Fruit fly (Drosophila melanogaster) whole organism, embryonic: Measurements from ENCODE around the gene Ndae1.

Experiments
- Bdp1 ChIP-seq: fragments of 200-800 bp; sonication (Bioruptor generic); optimal IDR thresholded peaks from 3 replicates; lab custom pipeline; 2016; ENCODE audit warnings: missing biosample characterization, missing genetic modification characterization
- Bteb2 ChIP-seq: fragments of 200-800 bp; sonication (Bioruptor generic); optimal IDR thresholded peaks from 2 replicates; lab custom pipeline; 2016; ENCODE audit warnings: missing biosample characterization, missing genetic modification characterization
- CG10321 ChIP-seq: fragments of 200-800 bp; sonication (Bioruptor generic); IDR thresholded peaks from 2 replicates; pipeline ENCODE4 v1.3.6; 2022; ENCODE audit warnings: missing biosample characterization, missing genetic modification characterization
- CG12769 ChIP-seq: fragments of 200-800 bp; sonication (Bioruptor generic); optimal IDR thresholded peaks from 2 replicates; lab custom pipeline; 2019; ENCODE audit warnings: missing biosample characterization, mild to moderate bottlenecking, missing genetic modification characterization, moderate library complexity
- CG13894 ChIP-seq: fragments of 200-800 bp; sonication (Bioruptor generic); optimal IDR thresholded peaks from 3 replicates; lab custom pipeline; 2018; ENCODE audit warnings: missing biosample characterization, mild to moderate bottlenecking, missing genetic modification characterization, moderate library complexity
- CG15514 ChIP-seq: fragments of 200-800 bp; sonication (Bioruptor generic); optimal IDR thresholded peaks from 3 replicates; lab custom pipeline; 2017; ENCODE audit warnings: missing biosample characterization, missing genetic modification characterization, mild to moderate bottlenecking, moderate library complexity, missing genetic modification reagents
- CG1603 ChIP-seq: fragments of 200-800 bp; sonication (Bioruptor generic); optimal IDR thresholded peaks from 2 replicates; lab custom pipeline; 2019; ENCODE audit warnings: missing biosample characterization, mild to moderate bottlenecking, missing genetic modification characterization, moderate library complexity
- CG17802 ChIP-seq: fragments of 200-800 bp; sonication (Bioruptor generic); optimal IDR thresholded peaks from 2 replicates; lab custom pipeline; 2018; ENCODE audit warnings: missing biosample characterization, mild to moderate bottlenecking, missing genetic modification characterization, moderate library complexity
- CG18262 ChIP-seq: fragments of 200-800 bp; optimal IDR thresholded peaks from 3 replicates; lab custom pipeline; 2019; ENCODE audit warnings: missing biosample characterization, mild to moderate bottlenecking, missing genetic modification characterization, moderate library complexity
- CG30403 ChIP-seq: fragments of 200-800 bp; sonication (Bioruptor generic); optimal IDR thresholded peaks from 3 replicates; lab custom pipeline; 2016; ENCODE audit warnings: missing biosample characterization, missing genetic modification characterization
- CG32767 ChIP-seq: fragments of 200-800 bp; sonication (Bioruptor generic); IDR thresholded peaks from 2 replicates; pipeline ENCODE4 v1.3.6; 2022; ENCODE audit warnings: missing biosample characterization, missing genetic modification characterization
- CG3838 ChIP-seq: fragments of 200-800 bp; sonication (Bioruptor generic); optimal IDR thresholded peaks from 3 replicates; lab custom pipeline; 2016; ENCODE audit warnings: missing biosample characterization, missing genetic modification characterization
- CG4424 ChIP-seq: fragments of 200-800 bp; sonication (Bioruptor generic); optimal IDR thresholded peaks from 3 replicates; lab custom pipeline; 2016; ENCODE audit warnings: missing biosample characterization, missing genetic modification characterization
- CG8478 ChIP-seq: fragments of >200 bp; optimal IDR thresholded peaks from 2 replicates; lab custom pipeline; 2018
- CG8944 ChIP-seq: fragments of 200-800 bp; sonication (Bioruptor generic); optimal IDR thresholded peaks from 3 replicates; lab custom pipeline; 2016; ENCODE audit warnings: missing biosample characterization, missing genetic modification characterization
- CTCF ChIP-seq: fragments of 200-800 bp; sonication (Bioruptor generic); optimal IDR thresholded peaks from 2 replicates; lab custom pipeline; 2017; ENCODE audit warnings: missing biosample characterization, mild to moderate bottlenecking, missing genetic modification characterization, moderate library complexity
- Chrac-16 ChIP-seq: fragments of 200-800 bp; sonication (Bioruptor generic); optimal IDR thresholded peaks from 3 replicates; lab custom pipeline; 2016; ENCODE audit warnings: missing biosample characterization, missing genetic modification characterization
- Dll ChIP-seq: fragments of 200-800 bp; sonication (Bioruptor generic); IDR thresholded peaks from 4 replicates; pipeline ENCODE4 v1.3.6; 2022; ENCODE audit warnings: missing biosample characterization, missing genetic modification characterization; ENCODE audit not compliant: partially characterized antibody
- Ets97D ChIP-seq: fragments of 200-800 bp; sonication (Bioruptor generic); optimal IDR thresholded peaks from 3 replicates; lab custom pipeline; 2016; ENCODE audit warnings: missing biosample characterization, missing genetic modification characterization
- Fer1 ChIP-seq: fragments of 200-800 bp; sonication (Bioruptor generic); optimal IDR thresholded peaks from 2 replicates; lab custom pipeline; 2017; ENCODE audit warnings: missing biosample characterization, mild to moderate bottlenecking, missing genetic modification characterization
- H15 ChIP-seq: fragments of 200-800 bp; sonication (Bioruptor generic); IDR thresholded peaks from 3 replicates; pipeline ENCODE4 v1.3.6; 2022; ENCODE audit warnings: missing biosample characterization, missing genetic modification characterization
- Hand ChIP-seq: fragments of 200-800 bp; sonication (Bioruptor generic); optimal IDR thresholded peaks from 2 replicates; lab custom pipeline; 2017; ENCODE audit warnings: mild to moderate bottlenecking, missing biosample characterization, missing genetic modification reagents, missing genetic modification characterization
- Hr51 ChIP-seq, 2 experiments: fragments of 200-800 bp; sonication (Bioruptor generic); optimal IDR thresholded peaks; 2 replicates in 1 of 2; 3 replicates in 1 of 2; lab custom pipeline; 2016 to 2018; ENCODE audit warnings: missing biosample characterization in 2 of 2, missing genetic modification characterization in 2 of 2, mild to moderate bottlenecking in 1 of 2, moderate library complexity in 1 of 2
- Lpt ChIP-seq: fragments of >200 bp; optimal IDR thresholded peaks from 2 replicates; lab custom pipeline; 2018; ENCODE audit warnings: missing biosample characterization, missing genetic modification characterization
- NC2β ChIP-seq: fragments of 200-800 bp; sonication (Bioruptor generic); optimal IDR thresholded peaks from 2 replicates; lab custom pipeline; 2016; ENCODE audit warnings: missing biosample characterization, missing genetic modification characterization
- Stat92E ChIP-seq, 3 experiments: fragments of >200 bp in 2 of 3; fragments of 200-800 bp in 1 of 3; sonication (Bioruptor generic) in 1 of 3; optimal IDR thresholded peaks; 2 replicates each; lab custom pipeline; 2017 to 2019; ENCODE audit warnings: missing biosample characterization in 3 of 3, missing genetic modification characterization in 3 of 3, mild to moderate bottlenecking in 1 of 3, moderate library complexity in 1 of 3
- aop ChIP-seq: fragments of 200-800 bp; sonication (Bioruptor generic); IDR thresholded peaks from 2 replicates; pipeline ENCODE4 v1.3.6; 2022; ENCODE audit warnings: missing biosample characterization, missing genetic modification characterization
- ase ChIP-seq: fragments of 200-800 bp; sonication (Bioruptor generic); IDR thresholded peaks from 3 replicates; pipeline ENCODE4 v1.3.6; 2022; ENCODE audit warnings: missing biosample characterization, missing genetic modification characterization
- bsh ChIP-seq, 2 experiments: fragments of 200-800 bp; sonication (Bioruptor generic); optimal IDR thresholded peaks; 2 replicates each; lab custom pipeline; 2017 to 2018; ENCODE audit warnings: mild to moderate bottlenecking in 2 of 2, missing biosample characterization in 2 of 2, missing genetic modification characterization in 2 of 2, moderate library complexity in 1 of 2
- btn ChIP-seq: fragments of 200-800 bp; sonication (Bioruptor generic); optimal IDR thresholded peaks from 2 replicates; lab custom pipeline; 2016; ENCODE audit warnings: missing biosample characterization, missing genetic modification characterization
- cas ChIP-seq: fragments of 200-800 bp; sonication (Bioruptor generic); IDR thresholded peaks from 2 replicates; pipeline ENCODE4 v1.3.6; 2022; ENCODE audit warnings: missing biosample characterization, missing genetic modification characterization
- chinmo ChIP-seq: fragments of 200-800 bp; sonication (Bioruptor generic); IDR thresholded peaks from 4 replicates; pipeline ENCODE4 v1.3.6; 2022; ENCODE audit warnings: missing biosample characterization, missing genetic modification characterization; ENCODE audit not compliant: partially characterized antibody
- chm ChIP-seq: fragments of 200-800 bp; sonication (Bioruptor generic); IDR thresholded peaks from 2 replicates; pipeline ENCODE4 v1.3.6; 2022; ENCODE audit warnings: missing biosample characterization, missing genetic modification characterization
- dati ChIP-seq: fragments of 200-800 bp; sonication (Bioruptor generic); IDR thresholded peaks from 2 replicates; pipeline ENCODE4 v1.3.6; 2022; ENCODE audit warnings: missing biosample characterization, missing genetic modification characterization
- ftz-f1 ChIP-seq: fragments of 200-800 bp; sonication (Bioruptor generic); optimal IDR thresholded peaks from 2 replicates; lab custom pipeline; 2016; ENCODE audit warnings: missing biosample characterization, missing genetic modification characterization
- grn ChIP-seq: fragments of 200-800 bp; sonication (Bioruptor generic); optimal IDR thresholded peaks from 3 replicates; lab custom pipeline; 2017; ENCODE audit warnings: missing biosample characterization, missing genetic modification characterization
- gro ChIP-seq: fragments of 200-800 bp; sonication (Bioruptor generic); optimal IDR thresholded peaks from 2 replicates; lab custom pipeline; 2016; ENCODE audit warnings: missing biosample characterization, missing genetic modification characterization
- gsb-n ChIP-seq: fragments of 200-800 bp; sonication (Bioruptor generic); optimal IDR thresholded peaks from 3 replicates; lab custom pipeline; 2018; ENCODE audit warnings: missing biosample characterization, mild to moderate bottlenecking, missing genetic modification characterization
- ind ChIP-seq: fragments of 200-800 bp; sonication (Bioruptor generic); optimal IDR thresholded peaks from 3 replicates; lab custom pipeline; 2016; ENCODE audit warnings: missing biosample characterization, missing genetic modification characterization
- insv ChIP-seq, 2 experiments: fragments of 200-800 bp; sonication (Bioruptor generic); optimal IDR thresholded peaks; 3 replicates each; lab custom pipeline; 2016 to 2018; ENCODE audit warnings: missing biosample characterization in 2 of 2, missing genetic modification characterization in 2 of 2
- mld ChIP-seq: fragments of 200-800 bp; sonication (Bioruptor generic); IDR thresholded peaks from 3 replicates; pipeline ENCODE4 v1.3.6; 2022; ENCODE audit warnings: missing biosample characterization, missing genetic modification characterization; ENCODE audit not compliant: partially characterized antibody
- nom ChIP-seq: fragments of 200-800 bp; sonication (Bioruptor generic); optimal IDR thresholded peaks from 2 replicates; lab custom pipeline; 2017; ENCODE audit warnings: missing biosample characterization, missing genetic modification characterization, mild to moderate bottlenecking, moderate library complexity, missing genetic modification reagents
- p53 ChIP-seq: fragments of 200-800 bp; sonication (Bioruptor generic); optimal IDR thresholded peaks from 2 replicates; lab custom pipeline; 2016; ENCODE audit warnings: missing biosample characterization, missing genetic modification characterization
- pita ChIP-seq: fragments of 200-800 bp; sonication (Bioruptor generic); optimal IDR thresholded peaks from 2 replicates; lab custom pipeline; 2017; ENCODE audit warnings: missing biosample characterization, mild to moderate bottlenecking, missing genetic modification characterization
- psq ChIP-seq: fragments of 200-800 bp; sonication (Bioruptor generic); optimal IDR thresholded peaks from 2 replicates; lab custom pipeline; 2017; ENCODE audit warnings: missing biosample characterization, missing genetic modification characterization
- row ChIP-seq: fragments of 200-800 bp; sonication (Bioruptor generic); IDR thresholded peaks from 3 replicates; pipeline ENCODE4 v1.3.6; 2022; ENCODE audit warnings: missing biosample characterization, missing genetic modification characterization
- scrt ChIP-seq: fragments of 200-800 bp; sonication (Bioruptor generic); optimal IDR thresholded peaks from 2 replicates; lab custom pipeline; 2018; ENCODE audit warnings: missing biosample characterization, mild to moderate bottlenecking, missing genetic modification characterization, moderate library complexity
- sim ChIP-seq: fragments of 200-800 bp; sonication (Bioruptor generic); IDR thresholded peaks from 2 replicates; pipeline ENCODE4 v1.3.6; 2022; ENCODE audit warnings: missing biosample characterization, missing genetic modification characterization
- sqz ChIP-seq: fragments of 200-800 bp; sonication (Bioruptor generic); optimal IDR thresholded peaks from 3 replicates; lab custom pipeline; 2018; ENCODE audit warnings: missing biosample characterization, mild to moderate bottlenecking, missing genetic modification characterization
- ssp ChIP-seq: fragments of 200-800 bp; sonication (Bioruptor generic); IDR thresholded peaks from 2 replicates; pipeline ENCODE4 v1.3.6; 2022; ENCODE audit warnings: missing biosample characterization, missing genetic modification characterization
- tio ChIP-seq: fragments of 200-800 bp; sonication (Bioruptor generic); optimal IDR thresholded peaks from 2 replicates; lab custom pipeline; 2017; ENCODE audit warnings: missing biosample characterization, missing genetic modification characterization, inconsistent platforms
- tll ChIP-seq, 2 experiments: fragments of 200-800 bp in 1 of 2; fragments of >200 bp in 1 of 2; sonication (Bioruptor generic) in 1 of 2; optimal IDR thresholded peaks; 2 replicates each; lab custom pipeline; 2017 to 2019; ENCODE audit warnings: missing biosample characterization in 2 of 2, missing genetic modification characterization in 2 of 2, mild to moderate bottlenecking in 1 of 2, moderate library complexity in 1 of 2
- unc-4 ChIP-seq: fragments of 200-800 bp; sonication (Bioruptor generic); IDR thresholded peaks from 2 replicates; pipeline ENCODE4 v1.3.6; 2022; ENCODE audit warnings: missing biosample characterization, missing genetic modification characterization; ENCODE audit not compliant: partially characterized antibody

The Ndae1 gene

dm6 chr2L:7241499-7241898 is 7.6 kb downstream of the Ndae1 start (continued):
- no peak for TF ChIP-seq Hand (GFP tag; lab: Kevin White, UChicago)
- TF ChIP-seq aop: no peak
- no peak for TF ChIP-seq CG3838 (GFP tag; lab: Kevin White, UChicago)
- no peak for TF ChIP-seq scrt (GFP tag; lab: Kevin White, UChicago)
- no peak for TF ChIP-seq Fer1 (GFP tag; lab: Kevin White, UChicago)
- no peak for TF ChIP-seq NC2β (GFP tag; lab: Kevin White, UChicago)
- no peak for TF ChIP-seq CG1603
- no peak for TF ChIP-seq unc-4
- peak; percentile 82; the same call in 2 of the 4 replicates for TF ChIP-seq chinmo (GFP tag; lab: Robert Waterston, UW)
- no peak for TF ChIP-seq Stat92E (GFP tag; optimal IDR thresholded peaks at IDR 0.05; lab: Kevin White, UChicago)
- TF ChIP-seq p53 (GFP tag; lab: Kevin White, UChicago): no peak
- no peak for TF ChIP-seq tll (GFP tag; optimal IDR thresholded peaks at IDR 0.05; lab: Kevin White, UChicago)
- TF ChIP-seq Bdp1 (GFP tag; lab: Kevin White, UChicago): no peak
- TF ChIP-seq CG15514 (GFP tag; lab: Kevin White, UChicago): no peak
- TF ChIP-seq gsb-n (tag; lab: Kevin White, UChicago): no peak
- TF ChIP-seq cas: no peak
- no peak for TF ChIP-seq CG32767
- TF ChIP-seq Hr51 (GFP tag; optimal IDR thresholded peaks at IDR 0.05; lab: Kevin White, UChicago): no peak
- no peak for TF ChIP-seq grn (GFP tag; lab: Kevin White, UChicago)
- TF ChIP-seq CG30403: no peak
- 0 out of 4 replicates have a peak, but pooled peaks have one; percentile 20 for TF ChIP-seq Dll (GFP tag; lab: Robert Waterston, UW)
- TF ChIP-seq gro: no peak
- no peak for TF ChIP-seq psq
- TF ChIP-seq ssp (GFP tag; lab: Robert Waterston, UW): no peak
- TF ChIP-seq bsh (GFP tag; optimal IDR thresholded peaks at IDR 0.05; lab: Kevin White, UChicago): no peak
- no peak for TF ChIP-seq CTCF (GFP tag; lab: Kevin White, UChicago)
- no peak for TF ChIP-seq sqz
- no peak for TF ChIP-seq Ets97D (GFP tag; lab: Kevin White, UChicago)
- no peak for TF ChIP-seq tio (GFP tag; lab: Kevin White, UChicago)
- no peak for TF ChIP-seq Lpt
- no peak for TF ChIP-seq pita

dm6 chr2L:7240964-7241363 is 8.2 kb downstream of the Ndae1 start:
- no peak for TF ChIP-seq insv (GFP tag; optimal IDR thresholded peaks at IDR 0.05; lab: Kevin White, UChicago)
- TF ChIP-seq ind (GFP tag; lab: Kevin White, UChicago): no peak
- TF ChIP-seq CG8478 (lab: Kevin White, UChicago): no peak
- TF ChIP-seq ase (GFP tag; lab: Robert Waterston, UW): no peak
- no peak for TF ChIP-seq chm (GFP tag; lab: Robert Waterston, UW)
- no peak for TF ChIP-seq unc-4
- no peak for TF ChIP-seq ftz-f1 (GFP tag; lab: Kevin White, UChicago)
- TF ChIP-seq CG12769 (tag; lab: Kevin White, UChicago): peak; percentile 33
- TF ChIP-seq CG13894 (tag; lab: Kevin White, UChicago): peak; percentile 10
- no peak for TF ChIP-seq CG10321 (GFP tag; lab: Robert Waterston, UW)
- no peak for TF ChIP-seq nom (GFP tag; lab: Kevin White, UChicago)
- TF ChIP-seq Bteb2 (GFP tag; lab: Kevin White, UChicago): no peak
- TF ChIP-seq CG18262 (tag; lab: Kevin White, UChicago): no peak
- TF ChIP-seq CG8944: no peak
- no peak for TF ChIP-seq CG30403
- TF ChIP-seq CG4424: no peak
- TF ChIP-seq btn (GFP tag; lab: Kevin White, UChicago): no peak
- TF ChIP-seq row (GFP tag; lab: Robert Waterston, UW): no peak
- TF ChIP-seq sim: no peak
- no peak for TF ChIP-seq Chrac-16
- no peak for TF ChIP-seq CG17802 (tag; lab: Kevin White, UChicago)
- TF ChIP-seq H15 (GFP tag; lab: Robert Waterston, UW): no peak
- no peak for TF ChIP-seq dati (GFP tag; lab: Robert Waterston, UW)
- no peak for TF ChIP-seq mld (GFP tag; lab: Robert Waterston, UW)
